Worm (Caenorhabditis elegans): Measurements from ENCODE around the gene K12H6.2.

The K12H6.2 gene

DNA sequence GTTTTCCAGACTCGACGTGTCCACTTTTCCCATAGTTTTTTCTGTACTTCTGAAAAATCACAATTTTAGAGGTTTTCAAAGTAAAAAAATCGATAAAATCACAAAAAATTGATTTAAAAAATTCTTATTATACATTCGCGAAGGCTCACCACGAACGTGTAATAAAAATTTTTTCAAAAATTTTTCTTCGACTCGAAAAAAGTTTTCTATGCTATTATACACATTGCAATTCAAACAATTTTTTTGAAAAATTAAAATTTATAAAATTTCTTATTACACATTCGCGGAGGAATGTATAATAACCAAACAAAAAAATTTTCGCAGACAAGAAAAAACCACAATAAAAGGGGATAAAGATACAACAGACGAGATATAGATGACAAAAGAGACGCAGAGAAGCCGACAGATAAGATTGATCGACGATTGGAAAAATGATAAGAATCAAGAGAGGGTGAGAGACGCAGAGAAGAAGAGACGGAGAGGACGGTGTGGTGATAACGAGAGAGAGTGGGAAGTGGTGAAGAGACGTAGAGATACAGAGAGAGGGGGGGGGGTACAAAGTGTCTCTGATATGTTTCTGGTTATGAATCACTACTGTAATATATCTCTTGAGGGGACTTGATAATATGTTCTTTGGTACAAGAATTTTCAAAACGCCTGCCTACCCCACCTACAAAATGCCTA, 14.7 kb downstream of the K12H6.2 start, which contains the start of gene nhr-119 (continued):
- TF ChIP-seq snpc-1.2 (GFP tag; IDR thresholded peaks at IDR 0.05) (no peak), zfp-3 (GFP tag; conservative IDR thresholded peaks at IDR 0.05) (no peak), dpl-1 (GFP tag; optimal IDR thresholded peaks at IDR 0.05) (peak; percentile 26), nhr-102 (tag; optimal IDR thresholded peaks at IDR 0.05) (peak; percentile 85)

DNA sequence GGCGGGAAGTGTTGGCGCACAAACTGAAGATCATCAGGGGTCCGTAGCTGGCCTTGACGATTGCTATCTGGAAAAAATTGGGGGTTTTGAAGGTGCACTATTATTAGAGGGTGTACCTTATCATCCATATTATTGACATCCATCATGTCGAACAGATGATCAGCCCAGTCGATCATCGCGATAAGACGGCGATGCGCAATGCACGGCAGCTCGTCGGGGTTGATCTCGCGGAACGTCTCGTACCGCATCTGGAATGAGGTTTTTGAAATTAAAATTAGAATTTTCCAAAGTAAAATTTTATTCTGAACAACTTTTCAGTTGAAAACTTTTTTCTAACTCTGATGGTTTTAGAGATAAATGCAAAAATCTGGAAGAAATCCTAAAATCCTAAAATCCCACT, 17.4 kb downstream of the K12H6.2 start:
- peak; percentile 79 for TF ChIP-seq aha-1 (tag)
- no peak for TF ChIP-seq R02D3.7 (tag; optimal IDR thresholded peaks at IDR 0.05)
- no peak for TF ChIP-seq dmd-8 (GFP tag; IDR thresholded peaks at IDR 0.05)
- TF ChIP-seq dmd-6 (GFP tag; IDR thresholded peaks at IDR 0.05) = no peak
- TF ChIP-seq unc-39 (tag; optimal IDR thresholded peaks at IDR 0.05) = no peak

DNA sequence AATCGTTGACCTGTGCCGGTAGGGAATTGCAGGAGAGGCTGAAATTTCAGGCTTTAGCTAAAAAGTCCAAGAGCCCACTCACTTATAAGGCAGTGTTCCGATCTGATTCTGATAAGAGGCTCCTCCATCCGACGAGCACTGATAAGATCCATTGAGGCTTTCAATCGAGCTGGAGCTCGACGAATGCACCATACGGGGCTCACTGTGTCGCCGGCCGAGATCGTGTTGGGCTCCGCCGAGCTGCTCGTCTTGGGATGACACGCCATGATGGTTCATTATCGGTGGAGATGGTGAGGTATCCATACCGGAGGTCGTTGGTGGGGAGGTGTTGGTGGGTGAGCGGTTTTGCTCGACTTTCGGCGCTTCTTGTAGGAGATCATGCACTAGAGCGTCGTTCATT, 18.9 kb downstream of the K12H6.2 start:
- TF ChIP-seq Y75B8A.6 (GFP tag; IDR thresholded peaks at IDR 0.05) (no peak), set-16 (GFP tag; IDR thresholded peaks at IDR 0.05) (peak; percentile 48; the same call in 1 of the 2 replicates)

DNA sequence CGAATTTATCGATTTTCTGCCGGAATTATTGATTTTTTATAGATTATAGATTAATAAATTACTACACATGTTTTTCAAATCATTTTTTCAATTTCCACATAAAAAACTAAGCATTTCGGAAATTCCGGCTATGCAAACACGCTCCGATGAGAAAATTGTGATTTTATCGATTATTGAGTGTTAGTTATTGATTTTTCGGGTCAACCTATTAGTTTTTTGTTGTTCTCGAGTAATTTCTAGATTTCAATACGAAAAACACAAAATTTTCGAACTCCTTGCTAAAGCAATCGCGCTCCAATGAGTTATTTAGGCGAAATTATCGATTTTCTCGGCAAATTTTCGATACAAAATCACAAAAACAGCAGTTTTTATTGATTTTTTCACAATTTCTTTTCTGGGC, 19.9 kb downstream of the K12H6.2 start:
- TF ChIP-seq ceh-28 (tag; optimal IDR thresholded peaks at IDR 0.05) (peak; percentile 75), lir-3 (tag; optimal IDR thresholded peaks at IDR 0.05) (no peak), zfp-3 (GFP tag; conservative IDR thresholded peaks at IDR 0.05) (no peak), unc-62 (GFP tag; optimal IDR thresholded peaks at IDR 0.05 in 1 of 2) (peak in 1 of 2 experiments; percentile 51), unc-62 (tag; optimal IDR thresholded peaks at IDR 0.05) (no peak), ama-1 (optimal IDR thresholded peaks at IDR 0.05) (no peak)

DNA sequence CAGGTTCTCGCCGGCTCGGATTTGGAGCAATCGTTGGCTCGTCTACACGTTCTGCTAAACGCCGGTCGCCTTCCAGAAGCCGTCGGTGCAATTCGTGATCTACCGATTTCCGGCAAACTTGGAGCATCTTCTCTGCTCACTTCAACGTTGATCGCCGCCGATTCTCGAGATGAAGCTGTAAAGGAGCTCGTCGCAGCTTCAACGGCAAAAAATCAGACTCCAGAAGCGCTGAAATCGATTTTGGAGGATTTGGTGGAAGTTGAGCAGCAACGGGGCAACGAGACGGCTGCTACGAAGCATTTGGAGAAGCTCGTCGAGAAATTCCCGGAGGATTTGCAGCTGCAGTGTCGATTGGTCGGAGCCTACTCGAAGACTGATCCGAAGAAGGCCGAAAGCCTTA, 23.7 kb downstream of the K12H6.2 start:
- TF ChIP-seq set-16 (GFP tag; IDR thresholded peaks at IDR 0.05) = peak; percentile 56
- no peak for TF ChIP-seq ceh-32 (tag; optimal IDR thresholded peaks at IDR 0.05; ENCODE audit: poor library complexity)

DNA sequence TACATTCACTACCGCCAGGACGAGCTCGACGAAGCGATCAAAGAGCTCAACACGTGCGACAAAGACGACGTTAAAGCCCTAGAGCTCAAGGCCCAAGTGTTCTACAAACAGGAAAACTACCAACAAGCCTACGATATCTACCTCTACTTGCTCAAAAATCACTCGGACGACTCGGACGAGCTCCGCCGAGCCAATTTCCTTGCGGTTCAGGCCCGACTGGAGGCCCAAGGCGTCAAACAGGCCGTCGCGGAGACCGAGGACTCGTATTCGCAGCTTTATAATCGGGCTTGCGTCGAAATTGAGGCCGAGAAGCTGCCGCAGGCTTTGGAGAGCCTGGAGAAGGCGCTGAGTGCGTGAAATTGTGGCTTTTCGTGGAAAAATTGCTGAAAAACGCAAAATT, 27.5 kb downstream of the K12H6.2 start:
- TF ChIP-seq unc-62 (GFP tag; optimal IDR thresholded peaks at IDR 0.05 in 1 of 2) (peak in 1 of 2 experiments; percentile 81), unc-62 (tag; optimal IDR thresholded peaks at IDR 0.05) (no peak), mep-1 (tag; optimal IDR thresholded peaks at IDR 0.05) (no peak), nhr-237 (tag; optimal IDR thresholded peaks at IDR 0.05) (no peak), set-16 (GFP tag; IDR thresholded peaks at IDR 0.05) (peak; percentile 76), lsy-2 (tag; optimal IDR thresholded peaks at IDR 0.05) (no peak), daf-19 (GFP tag; conservative IDR thresholded peaks at IDR 0.05) (no peak), lin-29 (GFP tag; IDR thresholded peaks at IDR 0.05) (no peak), dmd-8 (GFP tag; IDR thresholded peaks at IDR 0.05) (no peak), skn-1 (tag; optimal IDR thresholded peaks at IDR 0.05) (no peak), egl-43 (GFP tag; IDR thresholded peaks at IDR 0.05) (no peak), ceh-32 (tag; optimal IDR thresholded peaks at IDR 0.05; ENCODE audit: poor library complexity) (no peak)

DNA sequence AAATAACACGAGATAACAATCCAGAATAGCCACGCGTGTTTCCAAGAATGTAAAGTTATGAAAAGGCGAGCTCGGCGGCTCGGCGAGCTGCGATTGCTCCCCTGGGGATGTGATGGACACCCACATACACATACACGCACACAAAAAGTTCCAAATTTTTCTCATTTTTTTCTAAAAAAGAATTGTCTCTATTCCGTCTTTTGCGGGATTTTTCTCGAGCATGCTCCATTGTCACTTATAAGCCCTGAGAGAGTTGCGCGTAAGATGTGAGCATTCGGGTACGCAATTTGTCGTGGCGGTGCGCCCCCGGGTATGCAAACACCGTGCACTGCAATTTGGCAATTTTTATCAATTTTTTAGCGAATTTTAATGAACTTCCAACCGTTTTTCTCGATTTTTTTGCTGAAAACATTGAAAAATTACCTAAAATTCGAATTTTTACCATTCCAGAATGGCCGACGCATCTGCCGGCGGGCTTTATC, 28.3 kb downstream of the K12H6.2 start, which contains the start of the genes F08D12.12 and srpa-72:
Gene F08D12.12, minus strand, starts transcription at position 51 of the 482 bp plus-strand sequence.
Gene srpa-72, plus strand, starts transcription at position 451 of the 482 bp plus-strand sequence.
- TF ChIP-seq ceh-62 (tag; optimal IDR thresholded peaks at IDR 0.05) (no peak), hlh-11 (tag; optimal IDR thresholded peaks at IDR 0.05) (peak; percentile 28), dpl-1 (GFP tag; optimal IDR thresholded peaks at IDR 0.05) (peak; percentile 37), nhr-11 (tag; optimal IDR thresholded peaks at IDR 0.05) (no peak), hlh-30 (tag; optimal IDR thresholded peaks at IDR 0.05; ENCODE audit: insufficient read depth) (no peak), mep-1 (tag; optimal IDR thresholded peaks at IDR 0.05) (no peak), D1046.2 (GFP tag; IDR thresholded peaks at IDR 0.05) (no peak), ceh-44 (GFP tag; IDR thresholded peaks at IDR 0.05) (0 out of 2 replicates have a peak, but pooled peaks have one; percentile 28), unc-62 (GFP tag; optimal IDR thresholded peaks at IDR 0.05 in 1 of 2) (peak in 1 of 2 experiments; percentile 55), unc-62 (tag; optimal IDR thresholded peaks at IDR 0.05) (no peak), hmg-1.1 (GFP tag; IDR thresholded peaks at IDR 0.05) (peak; percentile 59), rbr-2 (tag; optimal IDR thresholded peaks at IDR 0.05) (peak; percentile 21), hif-1 (tag; optimal IDR thresholded peaks at IDR 0.05) (peak in 1 of 2 experiments; percentile 21), mes-2 (tag; optimal IDR thresholded peaks at IDR 0.05; ENCODE audit: poor library complexity, severe bottlenecking) (peak; percentile 74), ceh-20 (GFP tag; IDR thresholded peaks at IDR 0.05) (0 out of 2 replicates have a peak, but pooled peaks have one; percentile 9), egl-27 (tag; optimal IDR thresholded peaks at IDR 0.05) (no peak)
